Fruit fly (Drosophila melanogaster) whole organism: ENCODE data around the gene CG14153.

Experiments
- CG8478 ChIP-seq: fragments of >200 bp; optimal IDR thresholded peaks from 2 replicates; lab custom pipeline; 2018; ENCODE audit warnings: inconsistent platforms
- pan ChIP-seq: fragments of >200 bp; optimal IDR thresholded peaks from 2 replicates; lab custom pipeline; 2017
- psq ChIP-seq: fragments of >200 bp; optimal IDR thresholded peaks from 2 replicates; lab custom pipeline; 2017
- usp ChIP-seq: fragments of >200 bp; optimal IDR thresholded peaks from 2 replicates; lab custom pipeline; 2017; ENCODE audit warnings: missing biosample characterization, missing genetic modification characterization, mixed read lengths

dm6 chr3L:10639440-10639839 is 3.9 kb upstream of the CG14153 start, which contains the start of gene CG18628:
- TF ChIP-seq pan (lab: Kevin White, UChicago) (no peak), usp (GFP tag; lab: Kevin White, UChicago) (no peak), psq (lab: Kevin White, UChicago) (no peak), CG8478 (lab: Kevin White, UChicago) (no peak)
